Worm (Caenorhabditis elegans): ENCODE results near the gene elmd-1.

The elmd-1 gene

DNA sequence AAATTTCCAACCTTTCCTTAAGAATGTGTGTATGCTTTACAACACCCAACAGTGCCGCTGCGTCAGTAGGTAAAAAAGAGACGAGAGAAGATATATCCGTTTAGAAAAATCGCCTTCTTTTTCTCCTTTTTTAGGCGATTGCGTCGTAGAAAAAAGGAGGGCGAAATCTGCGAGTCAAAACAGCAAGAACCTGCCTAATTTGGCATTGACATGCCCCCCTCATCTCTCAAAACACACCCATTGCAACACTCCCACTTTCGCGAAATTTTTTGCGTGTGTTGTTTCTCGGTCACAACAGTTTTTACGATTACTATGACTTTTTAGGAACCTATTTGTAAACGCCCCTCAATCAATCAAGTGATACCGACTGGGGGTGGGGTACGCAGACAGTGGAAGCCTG is 38.0 kb upstream of the elmd-1 start (continued):
- no peak for TF ChIP-seq sptf-1 (tag; optimal IDR thresholded peaks at IDR 0.05)
- TF ChIP-seq ces-1 (GFP tag; optimal IDR thresholded peaks at IDR 0.05): no peak
- TF ChIP-seq unc-30 (tag; optimal IDR thresholded peaks at IDR 0.05): no peak

DNA sequence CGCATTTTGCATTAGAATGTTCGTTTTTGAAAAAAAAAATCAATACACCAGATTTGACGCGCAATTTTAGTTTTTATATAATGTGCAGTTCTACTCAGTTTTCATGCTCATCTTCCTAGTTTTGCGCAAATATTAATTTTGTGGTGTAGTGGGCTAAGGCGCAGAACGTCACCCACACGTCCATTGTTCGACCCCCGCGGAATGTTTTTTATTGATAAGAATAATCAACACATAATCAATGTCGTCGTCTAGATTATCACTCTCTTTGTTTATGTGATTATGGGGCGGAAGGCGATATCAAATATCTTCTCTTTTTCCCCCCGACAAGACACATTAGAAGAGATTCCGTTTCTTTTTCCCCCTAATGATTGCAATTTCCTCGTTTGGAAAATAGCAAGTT is 33.9 kb upstream of the elmd-1 start:
- TF ChIP-seq skn-1 (tag; optimal IDR thresholded peaks at IDR 0.05) (no peak), aha-1 (tag; optimal IDR thresholded peaks at IDR 0.05) (no peak), lin-35 (GFP tag; optimal IDR thresholded peaks at IDR 0.05) (peak in 1 of 2 experiments; percentile 1), elt-3 (tag; optimal IDR thresholded peaks at IDR 0.05) (peak in 5 of 6 experiments; percentile 13 to 81 (median 64)), tbx-2 (tag; optimal IDR thresholded peaks at IDR 0.05) (no peak), zag-1 (tag; optimal IDR thresholded peaks at IDR 0.05) (no peak), nhr-12 (tag; optimal IDR thresholded peaks at IDR 0.05) (no peak), lin-15B (tag; optimal IDR thresholded peaks at IDR 0.05) (no peak), egl-27 (tag; optimal IDR thresholded peaks at IDR 0.05) (no peak), efl-1 (optimal IDR thresholded peaks at IDR 0.05) (no peak), efl-1 (GFP tag; optimal IDR thresholded peaks at IDR 0.05 in 1 of 2) (peak in 1 of 2 experiments; percentile 58), blmp-1 (tag; optimal IDR thresholded peaks at IDR 0.05) (peak; percentile 71), dsc-1 (tag; optimal IDR thresholded peaks at IDR 0.05) (no peak)

DNA sequence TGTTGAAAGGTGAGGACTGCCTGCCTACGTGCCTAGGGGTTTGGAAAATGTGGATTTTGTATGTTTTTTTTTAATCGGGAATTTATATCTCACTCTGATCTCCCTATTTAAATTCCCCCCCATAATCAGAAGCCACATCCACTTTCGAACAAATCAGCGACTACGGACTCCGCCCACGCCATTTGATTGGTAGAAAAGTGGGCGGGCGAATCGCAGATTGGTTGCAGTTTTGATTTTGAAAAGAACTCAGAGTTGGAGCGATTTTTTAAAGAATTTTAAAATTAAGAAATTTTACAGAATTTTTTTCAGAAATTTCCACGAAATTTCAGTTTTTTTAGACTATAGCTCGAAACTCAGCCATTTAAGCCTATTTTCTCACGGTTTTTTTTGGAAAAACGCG is 29.7 kb upstream of the elmd-1 start:
- TF ChIP-seq nhr-85 (tag) (peak; percentile 3), nhr-28 (tag; optimal IDR thresholded peaks at IDR 0.05) (no peak)

DNA sequence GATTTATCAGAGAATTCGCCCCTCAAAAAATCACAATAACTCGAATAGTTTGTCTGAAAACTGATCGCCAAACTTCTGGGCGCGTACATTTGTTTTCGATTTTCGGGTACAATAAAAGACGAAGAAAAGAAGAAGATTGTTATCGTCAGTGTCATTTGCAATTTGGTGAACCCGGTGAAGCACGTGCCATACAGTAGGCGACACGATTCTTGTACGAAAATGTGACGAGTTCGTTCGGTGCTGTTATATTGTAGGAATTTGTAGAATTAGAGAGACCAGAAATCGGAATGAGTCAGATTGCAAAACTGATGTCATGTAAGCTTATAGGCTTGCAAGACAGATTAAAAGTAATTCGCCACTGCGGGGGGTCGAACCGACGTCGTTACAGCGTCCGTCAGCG is 21.9 kb upstream of the elmd-1 start:
- peak; percentile 27 for TF ChIP-seq blmp-1 (tag; optimal IDR thresholded peaks at IDR 0.05)
- peak in 1 of 2 experiments; percentile 6 for TF ChIP-seq lsy-2 (tag; optimal IDR thresholded peaks at IDR 0.05)
- TF ChIP-seq mdl-1 (tag; optimal IDR thresholded peaks at IDR 0.05): peak in 1 of 2 experiments; percentile 49
- TF ChIP-seq ztf-11 (tag; optimal IDR thresholded peaks at IDR 0.05): no peak
- no peak for TF ChIP-seq alr-1 (tag; optimal IDR thresholded peaks at IDR 0.05; ENCODE audit: borderline replicate concordance)
- TF ChIP-seq hlh-4 (tag; optimal IDR thresholded peaks at IDR 0.05): no peak
- TF ChIP-seq nhr-84 (tag; optimal IDR thresholded peaks at IDR 0.05): no peak
- peak; percentile 20 for TF ChIP-seq lin-14 (GFP tag; optimal IDR thresholded peaks at IDR 0.05)
- no peak for TF ChIP-seq mep-1 (tag; optimal IDR thresholded peaks at IDR 0.05)
- TF ChIP-seq xbp-1 (tag; optimal IDR thresholded peaks at IDR 0.05): no peak
- TF ChIP-seq lin-35 (GFP tag; optimal IDR thresholded peaks at IDR 0.05): peak in 1 of 2 experiments; percentile 8
- no peak for TF ChIP-seq fkh-4 (tag; optimal IDR thresholded peaks at IDR 0.05; ENCODE audit: borderline replicate concordance)
- peak; percentile 75 for TF ChIP-seq nhr-85 (tag)

DNA sequence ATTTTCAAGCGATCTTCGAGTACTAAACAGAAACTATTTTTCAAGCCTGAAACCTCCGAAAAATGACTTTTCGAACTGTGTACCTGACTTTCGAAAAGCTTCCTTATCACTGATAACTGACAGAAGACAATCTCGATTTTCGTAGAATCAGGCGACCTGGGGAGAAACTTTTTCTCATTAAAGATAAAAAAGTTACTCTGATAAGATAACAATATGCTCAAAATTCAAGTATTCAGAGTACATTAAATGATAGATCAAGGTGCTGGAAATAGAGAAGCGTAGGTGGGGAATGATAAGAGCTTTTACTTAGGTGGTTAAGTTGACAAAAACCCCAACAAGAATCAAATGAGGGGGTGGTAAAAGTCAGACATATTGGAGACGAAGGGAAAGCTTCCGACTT is 19.7 kb upstream of the elmd-1 start, which contains the start of gene prk-2:
prk-2 (minus strand) TSS at position 156 of the 400 bp plus-strand sequence.
- TF ChIP-seq F16B12.6 (tag; optimal IDR thresholded peaks at IDR 0.05) (no peak), nhr-28 (tag; optimal IDR thresholded peaks at IDR 0.05) (no peak), elt-2 (tag; optimal IDR thresholded peaks at IDR 0.05) (peak; percentile 99), elt-3 (tag; optimal IDR thresholded peaks at IDR 0.05) (no peak), fos-1 (tag; optimal IDR thresholded peaks at IDR 0.05) (no peak), dpl-1 (GFP tag; optimal IDR thresholded peaks at IDR 0.05) (no peak), tlp-1 (tag; optimal IDR thresholded peaks at IDR 0.05) (peak; percentile 76), nhr-71 (tag; optimal IDR thresholded peaks at IDR 0.05) (peak; percentile 6), sox-4 (tag; optimal IDR thresholded peaks at IDR 0.05) (no peak), alr-1 (tag; optimal IDR thresholded peaks at IDR 0.05; ENCODE audit: borderline replicate concordance) (no peak), zip-4 (GFP tag; optimal IDR thresholded peaks at IDR 0.05) (no peak), dsc-1 (tag; optimal IDR thresholded peaks at IDR 0.05) (no peak), egl-27 (tag; optimal IDR thresholded peaks at IDR 0.05) (no peak), nhr-20 (tag; optimal IDR thresholded peaks at IDR 0.05) (peak; percentile 29), blmp-1 (tag; optimal IDR thresholded peaks at IDR 0.05) (peak; percentile 21), pqm-1 (tag; optimal IDR thresholded peaks at IDR 0.05) (peak; percentile 99), nhr-84 (tag; optimal IDR thresholded peaks at IDR 0.05) (no peak), lin-14 (GFP tag; optimal IDR thresholded peaks at IDR 0.05) (peak; percentile 10)
